Worm (Caenorhabditis elegans) whole organism, L2 larva: ENCODE measurements around the gene ZK1307.9.

Source experiments
- C34F6.9 ChIP-seq: fragments of 150-350 bp; optimal IDR thresholded peaks from 2 replicates; lab custom pipeline; 2014; ENCODE audit warnings: missing biosample characterization, missing genetic modification characterization
- F13H6.1 ChIP-seq: sonication (generic microtip); optimal IDR thresholded peaks from 2 replicates; lab custom pipeline; 2016; ENCODE audit warnings: missing genetic modification characterization, missing compliant biosample characterization
- R02D3.7 ChIP-seq: fragments of 150-350 bp; optimal IDR thresholded peaks from 2 replicates; lab custom pipeline; 2014; ENCODE audit warnings: missing biosample characterization, missing genetic modification characterization
- Y55F3AM.14 ChIP-seq: fragments of 200-800 bp; sonication (Bioruptor generic); optimal IDR thresholded peaks from 2 replicates; lab custom pipeline; 2018; ENCODE audit warnings: mild to moderate bottlenecking, missing genetic modification characterization, missing compliant biosample characterization
- ZK546.5 ChIP-seq: sonication (generic microtip); optimal IDR thresholded peaks from 2 replicates; lab custom pipeline; 2017; ENCODE audit warnings: missing biosample characterization, missing genetic modification characterization
- alr-1 ChIP-seq: fragments of 150-350 bp; optimal IDR thresholded peaks from 2 replicates; lab custom pipeline; 2014; ENCODE audit warnings: missing biosample characterization, missing genetic modification characterization
- aly-2 ChIP-seq: fragments of 150-350 bp; optimal IDR thresholded peaks from 2 replicates; lab custom pipeline; 2014; ENCODE audit warnings: missing biosample characterization, missing genetic modification characterization
- ama-1 ChIP-seq: fragments of 150-350 bp; optimal IDR thresholded peaks from 2 replicates; lab custom pipeline; 2018; ENCODE audit warnings: inconsistent platforms
- blmp-1 ChIP-seq: sonication (generic microtip); optimal IDR thresholded peaks from 2 replicates; lab custom pipeline; 2017; ENCODE audit warnings: missing genetic modification characterization, mild to moderate bottlenecking, missing compliant biosample characterization, antibody characterized with exemption, moderate library complexity; ENCODE audit not compliant: insufficient read depth
- ceh-16 ChIP-seq: fragments of 150-350 bp; optimal IDR thresholded peaks from 2 replicates; lab custom pipeline; 2014; ENCODE audit warnings: missing biosample characterization, missing genetic modification characterization
- ceh-82 ChIP-seq: fragments of 150-350 bp; optimal IDR thresholded peaks from 2 replicates; lab custom pipeline; 2014; ENCODE audit warnings: missing biosample characterization, missing genetic modification characterization
- crh-2 ChIP-seq: sonication (generic microtip); optimal IDR thresholded peaks from 2 replicates; lab custom pipeline; 2017; ENCODE audit warnings: missing biosample characterization, missing genetic modification characterization
- dmd-4 ChIP-seq: sonication (generic microtip); optimal IDR thresholded peaks from 2 replicates; lab custom pipeline; 2017; ENCODE audit warnings: missing biosample characterization, missing genetic modification characterization
- egl-27 ChIP-seq: sonication (generic microtip); optimal IDR thresholded peaks from 3 replicates; lab custom pipeline; 2017; ENCODE audit warnings: missing biosample characterization, missing genetic modification reagents, missing genetic modification characterization
- elt-1 ChIP-seq: fragments of 150-350 bp; optimal IDR thresholded peaks from 2 replicates; lab custom pipeline; 2014; ENCODE audit warnings: missing biosample characterization, missing genetic modification characterization
- elt-3 ChIP-seq: sonication (generic microtip); optimal IDR thresholded peaks from 2 replicates; lab custom pipeline; 2017; ENCODE audit warnings: missing biosample characterization, missing genetic modification characterization
- fos-1 ChIP-seq: fragments of 150-350 bp; optimal IDR thresholded peaks from 2 replicates; lab custom pipeline; 2014; ENCODE audit warnings: missing biosample characterization, missing genetic modification characterization
- gmeb-1 ChIP-seq: fragments of 150-350 bp; optimal IDR thresholded peaks from 2 replicates; lab custom pipeline; 2014; ENCODE audit warnings: missing biosample characterization, missing genetic modification characterization
- lin-11 ChIP-seq: fragments of 150-350 bp; sonication (generic microtip); optimal IDR thresholded peaks from 2 replicates; lab custom pipeline; 2014; ENCODE audit warnings: missing biosample characterization, missing genetic modification characterization, inconsistent platforms, mixed read lengths
- lin-13 ChIP-seq: fragments of 150-350 bp; optimal IDR thresholded peaks from 2 replicates; lab custom pipeline; 2014; ENCODE audit warnings: missing biosample characterization, missing genetic modification reagents, missing genetic modification characterization
- lin-39 ChIP-seq: fragments of 150-350 bp; optimal IDR thresholded peaks from 2 replicates; lab custom pipeline; 2014; ENCODE audit warnings: missing biosample characterization, missing genetic modification reagents, missing genetic modification characterization
- lsy-2 ChIP-seq, 2 experiments: fragments of 150-350 bp in 1 of 2; sonication (generic microtip) in 1 of 2; optimal IDR thresholded peaks; 2 replicates each; lab custom pipeline; 2014 to 2017; ENCODE audit warnings: missing biosample characterization in 2 of 2, missing genetic modification characterization in 2 of 2
- mab-5 ChIP-seq: fragments of 150-350 bp; optimal IDR thresholded peaks from 2 replicates; lab custom pipeline; 2014; ENCODE audit warnings: missing biosample characterization, missing genetic modification characterization
- mbf-1 ChIP-seq: sonication (generic microtip); optimal IDR thresholded peaks from 2 replicates; lab custom pipeline; 2017; ENCODE audit warnings: missing biosample characterization, missing genetic modification characterization
- mdl-1 ChIP-seq, 2 experiments: fragments of 150-350 bp in 1 of 2; sonication (generic microtip) in 1 of 2; optimal IDR thresholded peaks; 2 replicates each; lab custom pipeline; 2017; ENCODE audit warnings: missing biosample characterization in 2 of 2, missing genetic modification characterization in 2 of 2
- nhr-10 ChIP-seq: sonication (generic microtip); optimal IDR thresholded peaks from 2 replicates; lab custom pipeline; 2017; ENCODE audit warnings: missing biosample characterization, missing genetic modification characterization
- nhr-11 ChIP-seq: fragments of 150-350 bp; optimal IDR thresholded peaks from 2 replicates; lab custom pipeline; 2014; ENCODE audit warnings: missing biosample characterization, missing genetic modification characterization
- nhr-12 ChIP-seq: fragments of 150-350 bp; optimal IDR thresholded peaks from 2 replicates; lab custom pipeline; 2014; ENCODE audit warnings: missing biosample characterization, missing genetic modification characterization
- nhr-129 ChIP-seq: fragments of 150-350 bp; optimal IDR thresholded peaks from 2 replicates; lab custom pipeline; 2014; ENCODE audit warnings: missing biosample characterization, missing genetic modification characterization
- nhr-21 ChIP-seq: fragments of 150-350 bp; optimal IDR thresholded peaks from 2 replicates; lab custom pipeline; 2014; ENCODE audit warnings: missing biosample characterization, missing genetic modification characterization
- nhr-23 ChIP-seq: fragments of 150-350 bp; optimal IDR thresholded peaks from 2 replicates; lab custom pipeline; 2014; ENCODE audit warnings: missing biosample characterization, missing genetic modification reagents, missing genetic modification characterization
- nhr-237 ChIP-seq: fragments of 150-350 bp; optimal IDR thresholded peaks from 2 replicates; lab custom pipeline; 2014; ENCODE audit warnings: missing biosample characterization, missing genetic modification characterization
- nhr-25 ChIP-seq: fragments of 150-350 bp; sonication (generic microtip); optimal IDR thresholded peaks from 3 replicates; lab custom pipeline; 2014; ENCODE audit warnings: missing biosample characterization, missing genetic modification characterization
- nhr-6 ChIP-seq: fragments of 150-350 bp; optimal IDR thresholded peaks from 2 replicates; lab custom pipeline; 2014; ENCODE audit warnings: missing biosample characterization, missing genetic modification characterization
- nhr-77 ChIP-seq: fragments of 150-350 bp; optimal IDR thresholded peaks from 2 replicates; lab custom pipeline; 2014; ENCODE audit warnings: missing biosample characterization, missing genetic modification characterization
- peb-1 ChIP-seq: fragments of 150-350 bp; optimal IDR thresholded peaks from 2 replicates; lab custom pipeline; 2014; ENCODE audit warnings: missing biosample characterization, missing genetic modification characterization
- sem-4 ChIP-seq: fragments of 150-350 bp; optimal IDR thresholded peaks from 2 replicates; lab custom pipeline; 2014; ENCODE audit warnings: missing biosample characterization, missing genetic modification reagents, missing genetic modification characterization
- skn-1 ChIP-seq: sonication (generic microtip); optimal IDR thresholded peaks from 2 replicates; lab custom pipeline; 2017; ENCODE audit warnings: missing biosample characterization, missing genetic modification characterization
- sma-3 ChIP-seq: sonication (generic microtip); optimal IDR thresholded peaks from 2 replicates; lab custom pipeline; 2016; ENCODE audit warnings: missing genetic modification reagents, missing genetic modification characterization, missing compliant biosample characterization
- sma-9 ChIP-seq, 2 experiments: fragments of 150-350 bp in 1 of 2; sonication (generic microtip) in 1 of 2; optimal IDR thresholded peaks; 2 replicates each; lab custom pipeline; 2014 to 2016; ENCODE audit warnings: missing genetic modification characterization in 2 of 2, mild to moderate bottlenecking in 1 of 2, missing biosample characterization in 1 of 2, missing compliant biosample characterization in 1 of 2, missing genetic modification reagents in 1 of 2, moderate library complexity in 1 of 2
- snpc-4 ChIP-seq: fragments of 150-350 bp; optimal IDR thresholded peaks from 2 replicates; lab custom pipeline; 2014; ENCODE audit warnings: missing biosample characterization, missing genetic modification characterization
- unc-39 ChIP-seq: fragments of 150-350 bp; optimal IDR thresholded peaks from 2 replicates; lab custom pipeline; 2014; ENCODE audit warnings: missing biosample characterization, missing genetic modification characterization
- unc-55 ChIP-seq: fragments of 150-350 bp; sonication (generic microtip); optimal IDR thresholded peaks from 3 replicates; lab custom pipeline; 2014; ENCODE audit warnings: missing biosample characterization, missing genetic modification reagents, missing genetic modification characterization
- unc-62 ChIP-seq: fragments of 150-350 bp; optimal IDR thresholded peaks from 2 replicates; lab custom pipeline; 2014; ENCODE audit warnings: missing biosample characterization, missing genetic modification reagents, missing genetic modification characterization
- zag-1 ChIP-seq: fragments of 150-350 bp; optimal IDR thresholded peaks from 2 replicates; lab custom pipeline; 2014; ENCODE audit warnings: missing biosample characterization, missing genetic modification characterization
- ztf-1 ChIP-seq: fragments of 200-800 bp; sonication (Bioruptor generic); conservative IDR thresholded peaks from 2 replicates; pipeline ENCODE4 v1.3.6; 2022; ENCODE audit warnings: missing genetic modification characterization, missing compliant biosample characterization
- ztf-11 ChIP-seq: sonication (generic microtip); optimal IDR thresholded peaks from 2 replicates; lab custom pipeline; 2017; ENCODE audit warnings: missing biosample characterization, missing genetic modification characterization
- ztf-4 ChIP-seq: fragments of 150-350 bp; optimal IDR thresholded peaks from 2 replicates; lab custom pipeline; 2014; ENCODE audit warnings: missing biosample characterization, missing genetic modification characterization

The ZK1307.9 gene

ce11 chrII:9618759-9619158, 30.5 kb upstream of the ZK1307.9 start:
- TF ChIP-seq nhr-237 (tag; lab: Kevin White, UChicago) (no peak), unc-55 (GFP tag; lab: Kevin White, UChicago) (no peak), blmp-1 (tag; lab: Kevin White, UChicago) (no peak), ama-1 (lab: Kevin White, UChicago) (no peak), lsy-2 (tag; optimal IDR thresholded peaks at IDR 0.05; lab: Kevin White, UChicago) (no peak), sma-9 (GFP tag; optimal IDR thresholded peaks at IDR 0.05; lab: Kevin White, UChicago) (no peak), sma-9 (tag; optimal IDR thresholded peaks at IDR 0.05; lab: Kevin White, UChicago) (no peak), ZK546.5 (tag; lab: Kevin White, UChicago) (no peak), nhr-12 (tag; lab: Kevin White, UChicago) (no peak), nhr-77 (tag; lab: Kevin White, UChicago) (no peak), R02D3.7 (tag; lab: Kevin White, UChicago) (no peak), lin-13 (GFP tag; lab: Kevin White, UChicago) (no peak), mab-5 (tag; lab: Kevin White, UChicago) (no peak), elt-1 (tag; lab: Kevin White, UChicago) (no peak), peb-1 (no peak), mbf-1 (no peak), unc-62 (no peak), aly-2 (tag; lab: Kevin White, UChicago) (no peak)

DNA sequence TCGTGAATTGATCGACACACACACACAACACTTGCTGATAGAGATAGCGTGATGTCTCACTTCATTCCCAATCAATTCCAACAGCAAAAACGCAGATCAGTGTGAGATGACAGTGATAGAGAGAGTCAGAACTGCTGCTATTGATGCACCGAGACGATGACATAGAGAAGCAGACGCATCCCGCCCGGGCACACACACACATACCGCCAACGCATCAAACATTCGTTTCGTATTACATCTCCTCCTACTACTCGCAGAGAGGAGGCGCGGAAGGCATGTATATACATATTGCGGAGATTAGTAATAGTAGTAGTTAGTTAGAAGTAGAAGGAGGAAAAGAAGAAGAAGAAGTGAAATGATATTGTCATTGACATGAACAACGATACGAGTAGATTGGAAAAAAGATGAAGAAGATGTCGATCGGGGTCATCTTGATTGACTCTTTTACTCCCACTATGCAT, 29.9 kb upstream of the ZK1307.9 start:
- no peak for TF ChIP-seq Y55F3AM.14 (GFP tag; lab: Kevin White, UChicago)
- no peak for TF ChIP-seq nhr-77 (tag; lab: Kevin White, UChicago)
- peak; percentile 86 for TF ChIP-seq nhr-129 (tag; lab: Kevin White, UChicago)
- peak; percentile 31 for TF ChIP-seq nhr-25 (tag; lab: Kevin White, UChicago)
- no peak for TF ChIP-seq nhr-23 (tag; lab: Kevin White, UChicago)
- TF ChIP-seq ZK546.5 (tag; lab: Kevin White, UChicago) = no peak
- no peak for TF ChIP-seq ztf-4 (tag; lab: Kevin White, UChicago)
- TF ChIP-seq zag-1 = no peak
- TF ChIP-seq mbf-1 = no peak
- peak; percentile 73 for TF ChIP-seq sma-3 (GFP tag; lab: Kevin White, UChicago)
- TF ChIP-seq gmeb-1 = no peak
- TF ChIP-seq lin-13 (GFP tag; lab: Kevin White, UChicago) = peak; percentile 5
- TF ChIP-seq lin-39 (tag; lab: Kevin White, UChicago) = no peak
- peak; percentile 95 for TF ChIP-seq fos-1 (tag; lab: Kevin White, UChicago)
- peak; percentile 67 for TF ChIP-seq nhr-21 (tag; lab: Kevin White, UChicago)
- TF ChIP-seq lin-11 (tag; lab: Kevin White, UChicago) = no peak
- TF ChIP-seq egl-27 (tag; lab: Kevin White, UChicago) = peak; percentile 50
- peak; percentile 62 for TF ChIP-seq ceh-16
- peak; percentile 13 for TF ChIP-seq blmp-1 (tag; lab: Kevin White, UChicago)
- TF ChIP-seq unc-39 (tag; lab: Kevin White, UChicago) = no peak
- TF ChIP-seq unc-55 (GFP tag; lab: Kevin White, UChicago) = no peak
- TF ChIP-seq nhr-6 (tag; lab: Kevin White, UChicago) = no peak
- TF ChIP-seq nhr-10 (tag; lab: Kevin White, UChicago) = no peak
- no peak for TF ChIP-seq dmd-4 (tag; lab: Kevin White, UChicago)
- no peak for TF ChIP-seq peb-1
- TF ChIP-seq snpc-4 (tag; lab: Kevin White, UChicago) = no peak
- no peak for TF ChIP-seq mab-5 (tag; lab: Kevin White, UChicago)
- no peak for TF ChIP-seq aly-2 (tag; lab: Kevin White, UChicago)
- TF ChIP-seq nhr-12 (tag; lab: Kevin White, UChicago) = no peak
- TF ChIP-seq ama-1 (lab: Kevin White, UChicago) = peak; percentile 19
- TF ChIP-seq R02D3.7 (tag; lab: Kevin White, UChicago) = no peak
- no peak for TF ChIP-seq ztf-11 (tag; lab: Kevin White, UChicago)
- peak; percentile 41 for TF ChIP-seq C34F6.9 (tag; lab: Kevin White, UChicago)
- TF ChIP-seq unc-62 = no peak
- no peak for TF ChIP-seq elt-3 (tag; lab: Kevin White, UChicago)
- peak in 1 of 2 experiments; percentile 49 for TF ChIP-seq lsy-2 (tag; optimal IDR thresholded peaks at IDR 0.05; lab: Kevin White, UChicago)
- no peak for TF ChIP-seq mdl-1 (tag; optimal IDR thresholded peaks at IDR 0.05; lab: Kevin White, UChicago)
- peak; percentile 32 for TF ChIP-seq skn-1
- peak; percentile 81 for TF ChIP-seq elt-1 (tag; lab: Kevin White, UChicago)
- peak; percentile 70 for TF ChIP-seq F13H6.1 (tag; lab: Kevin White, UChicago)
- TF ChIP-seq alr-1 (tag; lab: Kevin White, UChicago) = no peak
- TF ChIP-seq nhr-11 (tag; lab: Kevin White, UChicago) = no peak
- TF ChIP-seq ztf-1 (GFP tag; lab: Robert Waterston, UW) = no peak
- TF ChIP-seq sma-9 (GFP tag; optimal IDR thresholded peaks at IDR 0.05; lab: Kevin White, UChicago) = peak; percentile 39
- no peak for TF ChIP-seq sma-9 (tag; optimal IDR thresholded peaks at IDR 0.05; lab: Kevin White, UChicago)
- TF ChIP-seq sem-4 (tag; lab: Kevin White, UChicago) = no peak
- TF ChIP-seq nhr-237 (tag; lab: Kevin White, UChicago) = no peak
- TF ChIP-seq crh-2 = peak; percentile 45
- no peak for TF ChIP-seq ceh-82 (tag; lab: Kevin White, UChicago)
- TF ChIP-seq, all 48 proteins: peak for 17
